Fruit fly (Drosophila melanogaster) whole organism, embryonic: ENCODE results near the gene Shal.

ENCODE experiments used
- Atf-2 ChIP-seq: fragments of 200-800 bp; sonication (Bioruptor generic); optimal IDR thresholded peaks from 2 replicates; lab custom pipeline; 2016; ENCODE audit warnings: missing biosample characterization, missing genetic modification characterization
- Atf3 ChIP-seq: fragments of 200-800 bp; sonication (Bioruptor generic); optimal IDR thresholded peaks from 3 replicates; lab custom pipeline; 2016; ENCODE audit warnings: missing biosample characterization, missing genetic modification characterization
- BEAF-32 ChIP-seq: fragments of 200-800 bp; sonication (Bioruptor generic); optimal IDR thresholded peaks from 3 replicates; lab custom pipeline; 2017; ENCODE audit warnings: missing biosample characterization, missing genetic modification characterization, mild to moderate bottlenecking, moderate library complexity, missing genetic modification reagents
- CG10654 ChIP-seq: fragments of 200-800 bp; sonication (Bioruptor generic); optimal IDR thresholded peaks from 2 replicates; lab custom pipeline; 2016; ENCODE audit warnings: missing biosample characterization, missing genetic modification characterization
- CG12155 ChIP-seq: fragments of 200-800 bp; sonication (Bioruptor generic); optimal IDR thresholded peaks from 3 replicates; lab custom pipeline; 2016; ENCODE audit warnings: missing biosample characterization, missing genetic modification characterization
- CG15269 ChIP-seq: fragments of 200-800 bp; sonication (Bioruptor generic); optimal IDR thresholded peaks from 2 replicates; lab custom pipeline; 2018; ENCODE audit warnings: missing biosample characterization, mild to moderate bottlenecking, missing genetic modification characterization, moderate library complexity
- CG16813 ChIP-seq: fragments of 200-800 bp; sonication (Bioruptor generic); IDR thresholded peaks from 3 replicates; pipeline ENCODE4 v1.3.6; 2022; ENCODE audit warnings: missing biosample characterization, missing genetic modification characterization; ENCODE audit not compliant: partially characterized antibody
- CG2120 ChIP-seq: fragments of 200-800 bp; sonication (Bioruptor generic); optimal IDR thresholded peaks from 3 replicates; lab custom pipeline; 2016; ENCODE audit warnings: missing biosample characterization, missing genetic modification characterization
- CG2889 ChIP-seq: fragments of 200-800 bp; sonication (Bioruptor generic); IDR thresholded peaks from 3 replicates; pipeline ENCODE4 v1.3.6; 2022; ENCODE audit warnings: missing biosample characterization, missing genetic modification characterization
- CG31365 ChIP-seq: fragments of 200-800 bp; sonication (Bioruptor generic); optimal IDR thresholded peaks from 2 replicates; lab custom pipeline; 2018; ENCODE audit warnings: missing biosample characterization, mild to moderate bottlenecking, missing genetic modification characterization
- CG4730 ChIP-seq: fragments of 200-800 bp; sonication (Bioruptor generic); IDR thresholded peaks from 2 replicates; pipeline ENCODE4 v1.3.6; 2022; ENCODE audit warnings: missing biosample characterization, missing genetic modification characterization
- CG5180 ChIP-seq: fragments of 200-800 bp; sonication (Bioruptor generic); optimal IDR thresholded peaks from 3 replicates; lab custom pipeline; 2017; ENCODE audit warnings: missing biosample characterization, missing genetic modification characterization, mild to moderate bottlenecking, moderate library complexity, missing genetic modification reagents
- CG6654 ChIP-seq: fragments of 200-800 bp; sonication (Bioruptor generic); optimal IDR thresholded peaks from 2 replicates; lab custom pipeline; 2017; ENCODE audit warnings: missing biosample characterization, mild to moderate bottlenecking, missing genetic modification characterization
- CG6791 ChIP-seq: fragments of 200-800 bp; sonication (Bioruptor generic); IDR thresholded peaks from 3 replicates; pipeline ENCODE4 v1.3.6; 2022; ENCODE audit warnings: missing biosample characterization, missing genetic modification characterization; ENCODE audit not compliant: partially characterized antibody
- CG7556 ChIP-seq: fragments of 200-800 bp; sonication (Bioruptor generic); optimal IDR thresholded peaks from 2 replicates; lab custom pipeline; 2017; ENCODE audit warnings: missing biosample characterization, mild to moderate bottlenecking, missing genetic modification characterization
- CG7839 ChIP-seq: fragments of 200-800 bp; sonication (Bioruptor generic); optimal IDR thresholded peaks from 3 replicates; lab custom pipeline; 2018; ENCODE audit warnings: missing biosample characterization, mild to moderate bottlenecking, missing genetic modification characterization, moderate library complexity
- CG7987 ChIP-seq: fragments of 200-800 bp; sonication (Bioruptor generic); optimal IDR thresholded peaks from 2 replicates; lab custom pipeline; 2018; ENCODE audit warnings: missing biosample characterization, mild to moderate bottlenecking, missing genetic modification characterization, moderate library complexity
- CG8290 ChIP-seq, 3 experiments: fragments of 200-800 bp; sonication (Bioruptor generic); optimal IDR thresholded peaks; 2 replicates each; lab custom pipeline; 2016 to 2019; ENCODE audit warnings: missing biosample characterization in 3 of 3, missing genetic modification characterization in 3 of 3, mild to moderate bottlenecking in 2 of 3, moderate library complexity in 1 of 3
- CHES-1-like ChIP-seq: fragments of 200-800 bp; sonication (Bioruptor generic); optimal IDR thresholded peaks from 2 replicates; lab custom pipeline; 2016; ENCODE audit warnings: missing biosample characterization, missing genetic modification characterization
- D19A ChIP-seq: fragments of 200-800 bp; optimal IDR thresholded peaks from 3 replicates; lab custom pipeline; 2019; ENCODE audit warnings: missing biosample characterization, mild to moderate bottlenecking, missing genetic modification characterization, moderate library complexity
- D19B ChIP-seq: fragments of 200-800 bp; sonication (Bioruptor generic); optimal IDR thresholded peaks from 2 replicates; lab custom pipeline; 2017; ENCODE audit warnings: missing biosample characterization, mild to moderate bottlenecking, missing genetic modification characterization
- Dad ChIP-seq: fragments of 200-800 bp; sonication (Bioruptor generic); optimal IDR thresholded peaks from 3 replicates; lab custom pipeline; 2016; ENCODE audit warnings: missing biosample characterization, missing genetic modification characterization
- Dbx ChIP-seq: fragments of 200-800 bp; sonication (Bioruptor generic); IDR thresholded peaks from 3 replicates; pipeline ENCODE4 v1.3.6; 2022; ENCODE audit warnings: missing biosample characterization, missing genetic modification characterization
- E2f1 ChIP-seq: fragments of 200-800 bp; sonication (Bioruptor generic); IDR thresholded peaks from 2 replicates; pipeline ENCODE4 v1.3.6; 2022; ENCODE audit warnings: missing biosample characterization, missing genetic modification characterization
- Eip74EF ChIP-seq, 2 experiments: fragments of 200-800 bp in 1 of 2; fragments of >200 bp in 1 of 2; sonication (Bioruptor generic) in 1 of 2; optimal IDR thresholded peaks; 2 replicates each; lab custom pipeline; 2017 to 2019; ENCODE audit warnings: missing biosample characterization in 2 of 2, missing genetic modification characterization in 2 of 2, mild to moderate bottlenecking in 1 of 2, moderate library complexity in 1 of 2
- Ets97D ChIP-seq: fragments of 200-800 bp; sonication (Bioruptor generic); optimal IDR thresholded peaks from 3 replicates; lab custom pipeline; 2016; ENCODE audit warnings: missing biosample characterization, missing genetic modification characterization
- Hmr ChIP-seq: fragments of 200-800 bp; sonication (Bioruptor generic); optimal IDR thresholded peaks from 3 replicates; lab custom pipeline; 2017; ENCODE audit warnings: mild to moderate bottlenecking, missing biosample characterization, missing genetic modification reagents, missing genetic modification characterization
- Hmx ChIP-seq: fragments of 200-800 bp; sonication (Bioruptor generic); optimal IDR thresholded peaks from 2 replicates; lab custom pipeline; 2016; ENCODE audit warnings: missing biosample characterization, missing genetic modification characterization
- Ptx1 ChIP-seq: fragments of 200-800 bp; sonication (Bioruptor generic); IDR thresholded peaks from 2 replicates; pipeline ENCODE4 v1.3.6; 2022; ENCODE audit warnings: missing biosample characterization, missing genetic modification characterization
- Spps ChIP-seq: fragments of 200-800 bp; sonication (Bioruptor generic); optimal IDR thresholded peaks from 2 replicates; lab custom pipeline; 2018; ENCODE audit warnings: missing biosample characterization, mild to moderate bottlenecking, missing genetic modification characterization
- Sry-β ChIP-seq: fragments of 200-800 bp; sonication (Bioruptor generic); optimal IDR thresholded peaks from 2 replicates; lab custom pipeline; 2018; ENCODE audit warnings: missing biosample characterization, mild to moderate bottlenecking, missing genetic modification characterization, moderate library complexity
- Sry-δ ChIP-seq: fragments of 200-800 bp; sonication (Bioruptor generic); optimal IDR thresholded peaks from 2 replicates; lab custom pipeline; 2016; ENCODE audit warnings: missing biosample characterization, missing genetic modification characterization
- amos ChIP-seq: fragments of 200-800 bp; sonication (Bioruptor generic); IDR thresholded peaks from 2 replicates; pipeline ENCODE4 v1.3.6; 2022; ENCODE audit warnings: missing biosample characterization, missing genetic modification characterization; ENCODE audit not compliant: partially characterized antibody
- aop ChIP-seq: fragments of 200-800 bp; sonication (Bioruptor generic); IDR thresholded peaks from 2 replicates; pipeline ENCODE4 v1.3.6; 2022; ENCODE audit warnings: missing biosample characterization, missing genetic modification characterization
- ara ChIP-seq: fragments of 200-800 bp; sonication (Bioruptor generic); IDR thresholded peaks from 2 replicates; pipeline ENCODE4 v1.3.6; 2022; ENCODE audit warnings: missing biosample characterization, missing genetic modification characterization
- da ChIP-seq: fragments of 200-800 bp; sonication (Bioruptor generic); optimal IDR thresholded peaks from 2 replicates; lab custom pipeline; 2016; ENCODE audit warnings: missing biosample characterization, missing genetic modification characterization
- dimm ChIP-seq: fragments of 200-800 bp; sonication (Bioruptor generic); IDR thresholded peaks from 2 replicates; pipeline ENCODE4 v1.3.6; 2022; ENCODE audit warnings: missing biosample characterization, missing genetic modification characterization
- dm ChIP-seq: fragments of 200-800 bp; sonication (Bioruptor generic); optimal IDR thresholded peaks from 3 replicates; lab custom pipeline; 2016; ENCODE audit warnings: missing biosample characterization, missing genetic modification characterization
- dpn ChIP-seq, 2 experiments: fragments of 200-800 bp; sonication (Bioruptor generic); optimal IDR thresholded peaks; 3 replicates each; lab custom pipeline; 2016; ENCODE audit warnings: missing biosample characterization in 2 of 2, missing genetic modification characterization in 2 of 2
- emc ChIP-seq: fragments of 200-800 bp; sonication (Bioruptor generic); optimal IDR thresholded peaks from 2 replicates; lab custom pipeline; 2016; ENCODE audit warnings: missing biosample characterization, missing genetic modification characterization
- hbn ChIP-seq: fragments of 200-800 bp; sonication (Bioruptor generic); IDR thresholded peaks from 2 replicates; pipeline ENCODE4 v1.3.6; 2022; ENCODE audit warnings: missing biosample characterization, missing genetic modification characterization; ENCODE audit not compliant: partially characterized antibody
- nmo ChIP-seq: fragments of 200-800 bp; sonication (Bioruptor generic); optimal IDR thresholded peaks from 2 replicates; lab custom pipeline; 2018; ENCODE audit warnings: missing biosample characterization, mild to moderate bottlenecking, missing genetic modification characterization, moderate library complexity
- p53 ChIP-seq: fragments of 200-800 bp; sonication (Bioruptor generic); optimal IDR thresholded peaks from 2 replicates; lab custom pipeline; 2016; ENCODE audit warnings: missing biosample characterization, missing genetic modification characterization
- psq ChIP-seq: fragments of 200-800 bp; sonication (Bioruptor generic); optimal IDR thresholded peaks from 2 replicates; lab custom pipeline; 2017; ENCODE audit warnings: missing biosample characterization, missing genetic modification characterization
- run ChIP-seq: fragments of 200-800 bp; sonication (Bioruptor generic); optimal IDR thresholded peaks from 3 replicates; lab custom pipeline; 2018; ENCODE audit warnings: missing biosample characterization, mild to moderate bottlenecking, missing genetic modification characterization
- tll ChIP-seq, 2 experiments: fragments of 200-800 bp in 1 of 2; fragments of >200 bp in 1 of 2; sonication (Bioruptor generic) in 1 of 2; optimal IDR thresholded peaks; 2 replicates each; lab custom pipeline; 2017 to 2019; ENCODE audit warnings: missing biosample characterization in 2 of 2, missing genetic modification characterization in 2 of 2, mild to moderate bottlenecking in 1 of 2, moderate library complexity in 1 of 2
- tna ChIP-seq: fragments of 200-800 bp; sonication (Bioruptor generic); IDR thresholded peaks from 2 replicates; pipeline ENCODE4 v1.3.6; 2022; ENCODE audit warnings: missing biosample characterization, missing genetic modification characterization; ENCODE audit not compliant: partially characterized antibody
- tx ChIP-seq: fragments of 200-800 bp; sonication (Bioruptor generic); optimal IDR thresholded peaks from 2 replicates; lab custom pipeline; 2016; ENCODE audit warnings: missing biosample characterization, missing genetic modification characterization
- vvl ChIP-seq: fragments of 200-800 bp; sonication (Bioruptor generic); IDR thresholded peaks from 2 replicates; pipeline ENCODE4 v1.3.6; 2022; ENCODE audit warnings: missing biosample characterization, missing genetic modification characterization

Gene Shal

DNA sequence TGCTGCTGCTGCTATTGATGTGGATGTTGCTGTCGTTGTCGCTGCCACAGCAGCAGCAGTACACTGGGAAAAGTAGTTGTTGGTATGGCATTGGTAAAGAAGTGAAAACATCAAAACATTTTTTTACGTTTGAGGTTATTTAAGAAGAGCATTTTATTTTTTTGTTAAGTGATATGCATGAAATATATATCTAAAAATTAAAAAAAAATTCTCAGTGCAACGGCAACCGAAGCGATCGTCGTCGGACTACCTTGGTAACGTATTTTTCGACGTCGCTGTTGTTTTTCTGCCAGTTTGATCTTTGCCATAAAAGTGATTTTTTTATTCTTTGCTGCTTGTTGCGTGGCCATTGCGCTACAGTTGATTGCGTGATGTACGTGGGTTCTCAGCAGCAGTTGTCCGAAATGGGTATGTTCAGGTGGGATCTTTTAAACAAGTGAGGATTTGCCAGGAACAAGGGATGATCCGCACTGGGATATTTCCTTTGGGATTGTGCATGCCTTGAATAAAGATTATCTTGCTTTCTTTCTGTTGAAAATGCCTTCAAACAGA lies 23.6 kb downstream of the Shal start (continued):
- TF ChIP-seq nmo (GFP tag; lab: Kevin White, UChicago) (peak; percentile 97), aop (GFP tag; lab: Robert Waterston, UW) (peak; percentile 84), CG5180 (GFP tag; lab: Kevin White, UChicago) (peak; percentile 81), CG10654 (GFP tag; lab: Kevin White, UChicago) (peak; percentile 94), da (GFP tag; lab: Kevin White, UChicago) (peak; percentile 67), Sry-β (GFP tag; lab: Kevin White, UChicago) (peak; percentile 62), dm (peak; percentile 85), E2f1 (GFP tag; lab: Robert Waterston, UW) (peak; percentile 96), CG2889 (GFP tag; lab: Robert Waterston, UW) (peak; percentile 91), BEAF-32 (peak; percentile 10), CG7556 (GFP tag; lab: Kevin White, UChicago) (peak; percentile 95), D19A (tag; lab: Kevin White, UChicago) (peak; percentile 91), CG16813 (GFP tag; lab: Robert Waterston, UW) (no peak), CG6654 (GFP tag; lab: Kevin White, UChicago) (peak; percentile 73), tx (GFP tag; lab: Kevin White, UChicago) (peak; percentile 90), CG4730 (GFP tag; lab: Robert Waterston, UW) (peak; percentile 92), psq (peak; percentile 82), CG7987 (GFP tag; lab: Kevin White, UChicago) (peak; percentile 78), run (tag; lab: Kevin White, UChicago) (peak; percentile 88), Hmx (GFP tag; lab: Kevin White, UChicago) (peak; percentile 89), Ets97D (GFP tag; lab: Kevin White, UChicago) (peak; percentile 63), vvl (peak; percentile 98), ara (GFP tag; lab: Robert Waterston, UW) (peak; percentile 97), Sry-δ (peak; percentile 58), CG12155 (GFP tag; lab: Kevin White, UChicago) (peak; percentile 93), CG6791 (GFP tag; lab: Robert Waterston, UW) (no peak), Atf-2 (GFP tag; lab: Kevin White, UChicago) (peak; percentile 91), Dbx (peak; percentile 95), Atf3 (peak; percentile 89), CG8290 (GFP tag; optimal IDR thresholded peaks at IDR 0.05; lab: Kevin White, UChicago) (peak; percentile 95), CG8290 (tag; optimal IDR thresholded peaks at IDR 0.05; lab: Kevin White, UChicago) (peak; percentile 76 to 94), Ptx1 (GFP tag; lab: Robert Waterston, UW) (peak; percentile 94), D19B (GFP tag; lab: Kevin White, UChicago) (peak; percentile 77), CG2120 (GFP tag; lab: Kevin White, UChicago) (peak; percentile 95), emc (peak; percentile 75), Dad (GFP tag; lab: Kevin White, UChicago) (peak; percentile 90), Spps (tag; lab: Kevin White, UChicago) (peak; percentile 95), CG15269 (tag; lab: Kevin White, UChicago) (peak; percentile 96), CHES-1-like (GFP tag; lab: Kevin White, UChicago) (peak; percentile 90), CG7839 (peak; percentile 97), tll (GFP tag; optimal IDR thresholded peaks at IDR 0.05; lab: Kevin White, UChicago) (peak in 1 of 2 experiments; percentile 92), CG31365 (tag; lab: Kevin White, UChicago) (peak; percentile 65), Hmr (peak; percentile 93), p53 (peak; percentile 75), dpn (GFP tag; optimal IDR thresholded peaks at IDR 0.05; lab: Kevin White, UChicago) (peak; percentile 93 to 96), amos (no peak), Eip74EF (GFP tag; optimal IDR thresholded peaks at IDR 0.05; lab: Kevin White, UChicago) (peak in 1 of 2 experiments; percentile 92), hbn (GFP tag; lab: Robert Waterston, UW) (no peak), tna (GFP tag; lab: Robert Waterston, UW) (no peak), dimm (GFP tag; lab: Robert Waterston, UW) (peak; percentile 83)
